Worm (Caenorhabditis elegans): ENCODE measurements around the gene nhr-108.

Gene nhr-108

ce11 chrV:15892696-15893095 is 31.6 kb downstream of the nhr-108 start, which contains the start of gene T06C12.11:
Gene T06C12.11, plus strand, starts transcription at chrV:15892996.
- no peak for TF ChIP-seq ceh-32 (tag; optimal IDR thresholded peaks at IDR 0.05; ENCODE audit: poor library complexity)
- TF ChIP-seq snpc-4 (tag; optimal IDR thresholded peaks at IDR 0.05): no peak
- TF ChIP-seq dmd-8 (GFP tag; IDR thresholded peaks at IDR 0.05): no peak
- TF ChIP-seq tra-1 (GFP tag; IDR thresholded peaks at IDR 0.05): no peak
- TF ChIP-seq skn-1 (tag; optimal IDR thresholded peaks at IDR 0.05): no peak
- no peak for TF ChIP-seq ZK337.2 (GFP tag; IDR thresholded peaks at IDR 0.05)
- TF ChIP-seq T26A8.4 (GFP tag; IDR thresholded peaks at IDR 0.05): no peak

DNA sequence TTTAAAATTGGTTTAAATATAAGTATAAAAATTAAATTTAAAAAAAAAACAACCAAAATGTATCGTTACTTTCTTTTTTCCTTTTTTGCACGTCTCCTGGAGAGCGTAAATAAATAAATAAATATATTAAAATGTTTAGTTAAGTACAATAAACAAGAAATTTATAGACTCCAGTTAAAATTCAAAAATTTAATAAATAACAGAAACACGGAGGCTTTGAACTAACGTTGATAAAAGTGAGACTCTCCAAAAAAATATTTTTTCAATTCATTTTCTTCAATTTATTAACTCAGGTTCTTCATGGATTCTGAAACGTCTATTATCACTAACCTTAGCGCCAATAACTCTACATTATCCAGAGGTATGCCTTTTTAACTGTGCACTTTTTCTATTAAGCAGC is 32.5 kb downstream of the nhr-108 start, which contains the start of gene T06C12.12:
TSS of gene T06C12.12 (plus strand) at position 301 of the 400 bp plus-strand sequence.
- TF ChIP-seq ZK546.5 (tag; optimal IDR thresholded peaks at IDR 0.05): no peak
- TF ChIP-seq spr-3 (GFP tag; optimal IDR thresholded peaks at IDR 0.05): no peak
- TF ChIP-seq daf-16 (GFP tag; optimal IDR thresholded peaks at IDR 0.05): no peak
- TF ChIP-seq daf-16 (tag; optimal IDR thresholded peaks at IDR 0.05): no peak
- no peak for TF ChIP-seq T20F7.1 (GFP tag; optimal IDR thresholded peaks at IDR 0.05)
- TF ChIP-seq lim-7 (GFP tag; IDR thresholded peaks at IDR 0.05): no peak
- no peak for TF ChIP-seq zip-2 (tag; optimal IDR thresholded peaks at IDR 0.05)
- no peak for TF ChIP-seq duxl-1 (tag; optimal IDR thresholded peaks at IDR 0.05; ENCODE audit: poor library complexity)
- no peak for TF ChIP-seq hmg-1.1 (GFP tag; IDR thresholded peaks at IDR 0.05)
- no peak for TF ChIP-seq nhr-102 (tag; optimal IDR thresholded peaks at IDR 0.05)

- TF ChIP-seq zip-11 (GFP tag; IDR thresholded peaks at IDR 0.05) (no peak), nhr-237 (tag; optimal IDR thresholded peaks at IDR 0.05) (no peak), daf-16 (GFP tag; optimal IDR thresholded peaks at IDR 0.05) (no peak), daf-16 (tag; optimal IDR thresholded peaks at IDR 0.05) (peak; percentile 89), saeg-2 (GFP tag; IDR thresholded peaks at IDR 0.05) (no peak), php-3 (GFP tag; IDR thresholded peaks at IDR 0.05) (0 out of 2 replicates have a peak, but pooled peaks have one; percentile 6), lsy-2 (tag; optimal IDR thresholded peaks at IDR 0.05) (no peak), dmd-8 (GFP tag; IDR thresholded peaks at IDR 0.05) (no peak), dve-1 (tag; optimal IDR thresholded peaks at IDR 0.05; ENCODE audit: insufficient read depth) (peak; percentile 59), nhr-77 (tag; optimal IDR thresholded peaks at IDR 0.05) (peak; percentile 24), gei-8 (GFP tag; optimal IDR thresholded peaks at IDR 0.05) (no peak), lin-13 (GFP tag; optimal IDR thresholded peaks at IDR 0.05) (no peak), pqm-1 (tag; optimal IDR thresholded peaks at IDR 0.05) (peak; percentile 70), T26A8.4 (GFP tag; IDR thresholded peaks at IDR 0.05) (no peak), pha-4 (GFP tag; IDR thresholded peaks at IDR 0.05) (no peak), pha-4 (tag; optimal IDR thresholded peaks at IDR 0.05) (peak; percentile 43), spr-3 (GFP tag; optimal IDR thresholded peaks at IDR 0.05) (no peak), skn-1 (tag; optimal IDR thresholded peaks at IDR 0.05) (no peak), hlh-30 (tag; optimal IDR thresholded peaks at IDR 0.05; ENCODE audit: insufficient read depth) (peak; percentile 28), ceh-82 (tag; optimal IDR thresholded peaks at IDR 0.05) (no peak), R02D3.7 (tag; optimal IDR thresholded peaks at IDR 0.05) (no peak), fos-1 (tag; optimal IDR thresholded peaks at IDR 0.05) (no peak), dmd-6 (GFP tag; IDR thresholded peaks at IDR 0.05) (peak; percentile 61), ztf-7 (tag; optimal IDR thresholded peaks at IDR 0.05) (no peak), egl-43 (GFP tag; IDR thresholded peaks at IDR 0.05) (no peak), nhr-6 (tag; optimal IDR thresholded peaks at IDR 0.05) (peak; percentile 25), hlh-11 (tag; optimal IDR thresholded peaks at IDR 0.05) (peak; percentile 67), nhr-28 (tag; optimal IDR thresholded peaks at IDR 0.05) (peak; percentile 91), nhr-10 (tag; optimal IDR thresholded peaks at IDR 0.05) (no peak), daf-12 (tag; optimal IDR thresholded peaks at IDR 0.05) (no peak), nhr-41 (GFP tag; IDR thresholded peaks at IDR 0.05) (no peak)
Observed at ce11 chrV:15891279-15891678, 33.0 kb downstream of the nhr-108 start.

Measured in whole organism, L4 larva.